Worm (Caenorhabditis elegans) whole organism, L1 larva: ENCODE measurements around the gene F14F3.4.

Experiments used
- aha-1 ChIP-seq: fragments of 150-350 bp; optimal IDR thresholded peaks from 2 replicates; lab custom pipeline; 2014; ENCODE audit warnings: missing biosample characterization, missing genetic modification characterization
- alr-1 ChIP-seq: fragments of 200-800 bp; sonication (Bioruptor generic); optimal IDR thresholded peaks from 2 replicates; lab custom pipeline; 2018; ENCODE audit warnings: borderline replicate concordance, mild to moderate bottlenecking, missing genetic modification characterization, missing compliant biosample characterization
- blmp-1 ChIP-seq: fragments of 150-350 bp; optimal IDR thresholded peaks from 2 replicates; lab custom pipeline; 2014; ENCODE audit warnings: missing biosample characterization, missing genetic modification characterization
- ces-1 ChIP-seq: fragments of 150-350 bp; optimal IDR thresholded peaks from 2 replicates; lab custom pipeline; 2014; ENCODE audit warnings: missing biosample characterization, missing genetic modification reagents, missing genetic modification characterization
- fkh-10 ChIP-seq: sonication (generic microtip); optimal IDR thresholded peaks from 2 replicates; lab custom pipeline; 2017; ENCODE audit warnings: missing biosample characterization, missing genetic modification reagents, missing genetic modification characterization
- fos-1 ChIP-seq: fragments of 150-350 bp; optimal IDR thresholded peaks from 2 replicates; lab custom pipeline; 2014; ENCODE audit warnings: missing biosample characterization, missing genetic modification characterization
- lin-13 ChIP-seq: fragments of 150-350 bp; optimal IDR thresholded peaks from 2 replicates; lab custom pipeline; 2014; ENCODE audit warnings: missing biosample characterization, missing genetic modification reagents, missing genetic modification characterization
- lir-3 ChIP-seq: sonication (generic microtip); optimal IDR thresholded peaks from 2 replicates; lab custom pipeline; 2016; ENCODE audit warnings: mild to moderate bottlenecking, missing genetic modification characterization, moderate library complexity, missing compliant biosample characterization; ENCODE audit not compliant: poor library complexity
- mep-1 ChIP-seq: fragments of 150-350 bp; optimal IDR thresholded peaks from 2 replicates; lab custom pipeline; 2014; ENCODE audit warnings: missing biosample characterization, missing genetic modification characterization
- nhr-11 ChIP-seq: fragments of 150-350 bp; optimal IDR thresholded peaks from 2 replicates; lab custom pipeline; 2014; ENCODE audit warnings: missing biosample characterization, missing genetic modification characterization
- nhr-12 ChIP-seq: sonication (generic microtip); optimal IDR thresholded peaks from 2 replicates; lab custom pipeline; 2017; ENCODE audit warnings: missing biosample characterization, missing genetic modification characterization
- nhr-20 ChIP-seq: sonication (generic microtip); optimal IDR thresholded peaks from 2 replicates; lab custom pipeline; 2016; ENCODE audit warnings: mild to moderate bottlenecking, missing genetic modification characterization, missing compliant biosample characterization
- nhr-76 ChIP-seq: sonication (generic microtip); optimal IDR thresholded peaks from 2 replicates; lab custom pipeline; 2017; ENCODE audit warnings: missing biosample characterization, missing genetic modification characterization
- nhr-85 ChIP-seq: sonication (generic microtip); peaks from one replicate; lab custom pipeline; 2016; ENCODE audit warnings: missing genetic modification characterization, inconsistent platforms, missing compliant biosample characterization
- pax-3 ChIP-seq: fragments of 200-800 bp; sonication (Bioruptor generic); optimal IDR thresholded peaks from 2 replicates; lab custom pipeline; 2018; ENCODE audit warnings: mild to moderate bottlenecking, missing genetic modification characterization, moderate library complexity, missing compliant biosample characterization
- sox-4 ChIP-seq: sonication (generic microtip); optimal IDR thresholded peaks from 2 replicates; lab custom pipeline; 2016; ENCODE audit warnings: missing genetic modification characterization, missing compliant biosample characterization
- unc-86 ChIP-seq: sonication (generic microtip); optimal IDR thresholded peaks from 2 replicates; lab custom pipeline; 2016; ENCODE audit warnings: missing genetic modification characterization, missing compliant biosample characterization

F14F3.4 gene

ce11 chrX:10474998-10475577 lies 46.1 kb downstream of the F14F3.4 start, which contains the start of gene elt-4:
TSS of gene elt-4 (plus strand) at chrX:10475527.
- TF ChIP-seq lir-3 (tag; lab: Kevin White, UChicago) (no peak), nhr-85 (tag; lab: Kevin White, UChicago) (no peak), blmp-1 (tag; lab: Kevin White, UChicago) (no peak), aha-1 (no peak), nhr-11 (tag; lab: Kevin White, UChicago) (no peak), nhr-20 (tag; lab: Kevin White, UChicago) (no peak), lin-13 (no peak), nhr-76 (no peak), pax-3 (tag; lab: Kevin White, UChicago) (no peak), unc-86 (tag; lab: Kevin White, UChicago) (no peak), sox-4 (tag; lab: Kevin White, UChicago) (no peak), fos-1 (tag; lab: Kevin White, UChicago) (no peak), alr-1 (tag; lab: Kevin White, UChicago) (no peak), fkh-10 (GFP tag; lab: Kevin White, UChicago) (no peak), nhr-12 (tag; lab: Kevin White, UChicago) (no peak), mep-1 (no peak), ces-1 (GFP tag; lab: Kevin White, UChicago) (no peak)
